Worm (Caenorhabditis elegans) whole organism, dauer: ENCODE results near the gene tps-2.
"Not testable (repeated sequence)": the region's sequence is repeated elsewhere in the genome, so short reads cannot be mapped to it uniquely, and the experiment has no call there.

Experiments used
- unc-62 ChIP-seq: sonication (generic microtip); optimal IDR thresholded peaks from 2 replicates; lab custom pipeline; 2017; ENCODE audit warnings: missing biosample characterization, missing genetic modification reagents, missing genetic modification characterization

tps-2 gene

ce11 chrII:14600852-14601313 lies at the start of gene tps-2:
Gene tps-2, plus strand, starts transcription at chrII:14600902.
- TF ChIP-seq unc-62 (GFP tag; lab: Kevin White, UChicago), result no peak

DNA sequence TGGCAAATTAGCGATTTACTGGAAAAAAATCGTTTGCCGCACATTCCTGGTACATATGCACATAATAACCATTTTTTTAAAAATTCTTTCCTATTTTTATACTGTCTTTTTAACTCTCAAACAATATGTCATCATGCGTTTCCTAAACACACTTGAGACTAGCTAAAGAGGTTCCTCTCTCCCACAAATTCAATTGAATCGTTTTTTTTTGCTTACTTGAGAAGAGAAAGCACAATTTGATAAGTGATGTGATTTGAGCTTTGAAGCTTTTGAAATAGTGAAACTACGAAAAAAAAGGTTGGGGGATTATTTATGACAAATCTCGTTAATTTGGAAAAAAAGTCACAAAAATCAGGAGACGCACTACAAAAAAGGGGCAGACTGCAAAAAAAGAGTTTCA lies 45.7 kb upstream of the tps-2 start:
- no peak for TF ChIP-seq unc-62 (GFP tag; lab: Kevin White, UChicago)

DNA sequence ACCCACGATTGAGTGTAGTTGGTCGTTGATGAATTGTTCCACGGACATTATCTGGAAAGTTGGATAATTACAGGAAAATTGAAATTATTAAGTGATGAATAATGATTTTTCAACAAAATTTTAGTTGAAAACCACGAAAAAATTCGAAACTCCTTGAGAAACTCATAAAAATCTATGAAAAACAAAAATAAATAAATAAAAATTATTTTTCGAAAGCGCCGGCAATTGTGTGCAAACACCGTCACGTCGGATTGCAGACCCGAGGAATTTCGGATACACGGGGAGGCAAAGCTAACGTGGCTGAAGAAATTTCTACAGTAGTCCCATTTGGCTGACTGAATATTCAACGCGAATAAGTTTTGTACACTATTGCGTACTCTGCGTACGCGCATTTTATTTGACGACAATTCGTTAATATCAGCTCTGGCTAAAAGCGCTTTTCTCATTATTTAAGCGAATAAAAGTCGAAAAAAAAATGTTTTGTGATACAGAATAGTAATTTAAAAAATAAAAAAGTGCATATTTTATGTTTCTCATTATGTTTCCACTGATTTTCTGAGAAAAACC lies 39.1 kb upstream of the tps-2 start, which contains the start of gene mog-4:
Gene mog-4, minus strand, starts transcription at position 51 of the 567 bp plus-strand sequence.
- not testable (repeated sequence) for TF ChIP-seq unc-62 (GFP tag; lab: Kevin White, UChicago)

ce11 chrII:14567811-14568210 lies 32.9 kb upstream of the tps-2 start:
- TF ChIP-seq unc-62 (GFP tag; lab: Kevin White, UChicago), result no peak

DNA sequence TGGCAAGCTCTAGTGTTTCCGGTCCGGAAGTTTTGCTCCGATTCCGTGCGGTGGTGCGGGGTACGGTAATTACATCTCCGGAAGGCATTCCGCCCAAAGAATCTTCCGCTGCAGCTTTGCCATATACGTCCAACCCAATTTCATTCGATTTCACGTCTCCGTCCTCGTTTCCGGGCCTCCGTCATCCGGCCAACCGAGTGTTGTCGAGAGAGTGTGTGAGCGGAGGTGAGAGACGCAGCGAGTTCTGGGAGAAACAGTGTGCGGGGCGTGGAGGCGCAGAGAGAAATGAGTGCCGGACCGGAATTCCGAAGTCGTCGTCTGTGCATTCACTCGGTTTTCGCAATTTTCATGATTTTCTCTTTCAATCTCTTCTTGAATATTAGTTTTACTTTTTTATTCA lies 31.4 kb upstream of the tps-2 start:
- no peak for TF ChIP-seq unc-62 (GFP tag; lab: Kevin White, UChicago)

ce11 chrII:14570541-14571160 lies 30.1 kb upstream of the tps-2 start:
- no peak for TF ChIP-seq unc-62 (GFP tag; lab: Kevin White, UChicago)

ce11 chrII:14573315-14573714 lies 27.4 kb upstream of the tps-2 start, which contains the start of gene madf-5:
Gene madf-5, plus strand, starts transcription at chrII:14573615.
- TF ChIP-seq unc-62 (GFP tag; lab: Kevin White, UChicago), result no peak

ce11 chrII:14574790-14575189 lies 25.9 kb upstream of the tps-2 start:
- no peak for TF ChIP-seq unc-62 (GFP tag; lab: Kevin White, UChicago)

ce11 chrII:14576429-14576828 lies 24.3 kb upstream of the tps-2 start, which contains the start of gene C01G12.13:
Gene C01G12.13, plus strand, starts transcription at chrII:14576729.
- TF ChIP-seq unc-62 (GFP tag; lab: Kevin White, UChicago), result no peak

DNA sequence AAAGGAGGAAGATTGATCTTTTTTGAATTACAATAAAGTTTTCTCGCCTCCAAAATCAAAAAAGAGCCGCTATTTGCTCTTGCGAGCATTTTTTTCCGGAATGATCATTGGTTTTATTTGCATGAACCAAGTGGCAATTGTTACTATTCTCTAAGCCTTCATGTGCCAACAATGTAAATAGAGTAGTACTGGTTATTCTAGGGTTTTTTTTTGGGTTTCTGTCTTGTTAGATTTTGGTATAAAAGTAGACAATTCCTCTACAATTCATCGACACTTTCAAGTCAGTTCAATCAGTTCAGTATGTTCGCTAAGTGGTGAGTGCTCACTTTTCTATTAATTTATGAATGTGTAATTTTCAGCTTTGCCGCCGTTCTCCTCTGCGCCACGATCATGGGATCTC lies 22.7 kb upstream of the tps-2 start, which contains the start of gene nspb-7:
Gene nspb-7, plus strand, starts transcription at position 301 of the 400 bp plus-strand sequence.
- no peak for TF ChIP-seq unc-62 (GFP tag; lab: Kevin White, UChicago)

DNA sequence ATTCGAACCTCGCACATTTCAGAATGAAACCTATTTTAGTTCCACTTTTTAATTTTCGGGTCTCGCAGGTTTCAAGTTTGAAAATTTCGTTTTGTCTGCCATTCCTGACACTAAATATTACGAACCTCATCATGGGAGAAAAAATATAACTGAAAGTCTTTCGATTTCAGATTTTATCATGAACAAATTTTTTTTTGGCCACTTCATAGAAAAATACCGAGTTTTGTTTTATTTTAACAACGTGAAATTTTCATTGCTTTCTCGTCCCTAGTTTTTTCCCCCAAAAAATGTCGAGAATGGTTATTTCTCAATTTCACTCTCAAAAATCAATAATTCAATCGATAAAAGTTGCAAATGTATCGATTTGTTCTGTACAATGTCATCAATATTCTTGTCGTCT lies 22.0 kb upstream of the tps-2 start, which contains the start of gene C01G12.9:
Gene C01G12.9, plus strand, starts transcription at position 301 of the 400 bp plus-strand sequence.
- TF ChIP-seq unc-62 (GFP tag; lab: Kevin White, UChicago), result no peak

DNA sequence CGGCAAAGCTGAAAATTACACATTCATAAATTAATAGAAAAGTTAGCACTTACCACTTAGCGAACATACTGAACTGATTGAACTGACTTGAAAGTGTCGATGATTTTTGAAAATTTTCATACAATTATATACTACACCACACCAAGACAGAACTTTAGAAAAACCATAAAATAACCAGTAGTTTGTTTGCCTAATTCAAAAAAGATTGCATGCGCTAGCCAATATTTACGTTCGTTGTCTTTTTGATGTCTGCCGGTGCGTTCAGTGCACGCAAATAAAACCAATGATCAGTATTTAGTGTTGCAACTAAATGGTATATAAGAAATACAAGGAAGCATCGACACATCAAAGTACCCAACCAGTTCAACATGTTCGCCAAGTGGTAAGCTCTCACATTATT lies 20.2 kb upstream of the tps-2 start, which contains the start of the genes nspb-8 and nspb-9:
Gene nspb-8, minus strand, starts transcription at position 101 of the 400 bp plus-strand sequence.
Gene nspb-9, plus strand, starts transcription at position 311 of the 400 bp plus-strand sequence.
- TF ChIP-seq unc-62 (GFP tag; lab: Kevin White, UChicago), result no peak

DNA sequence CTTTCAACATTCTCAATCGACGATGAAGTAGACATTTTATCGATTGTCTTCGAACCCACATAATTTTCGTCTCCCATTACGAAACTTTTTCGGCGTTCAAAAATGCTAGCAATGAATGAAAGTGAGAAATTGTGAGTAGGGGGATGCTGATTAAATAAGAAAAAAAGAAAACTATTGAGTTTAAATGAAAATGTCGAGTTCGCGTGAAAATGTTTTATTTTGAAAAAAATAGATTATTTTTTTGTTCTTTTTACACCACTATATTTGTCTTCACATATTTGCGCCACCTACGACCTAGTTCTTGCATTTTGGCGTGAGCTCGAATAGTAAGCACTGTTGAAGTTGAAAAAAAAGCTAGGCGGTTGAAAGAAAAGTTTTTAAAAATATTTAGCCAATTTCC lies 18.5 kb upstream of the tps-2 start, which contains the start of gene C01G12.3:
Gene C01G12.3, minus strand, starts transcription at position 101 of the 400 bp plus-strand sequence.
- TF ChIP-seq unc-62 (GFP tag; lab: Kevin White, UChicago), result no peak

DNA sequence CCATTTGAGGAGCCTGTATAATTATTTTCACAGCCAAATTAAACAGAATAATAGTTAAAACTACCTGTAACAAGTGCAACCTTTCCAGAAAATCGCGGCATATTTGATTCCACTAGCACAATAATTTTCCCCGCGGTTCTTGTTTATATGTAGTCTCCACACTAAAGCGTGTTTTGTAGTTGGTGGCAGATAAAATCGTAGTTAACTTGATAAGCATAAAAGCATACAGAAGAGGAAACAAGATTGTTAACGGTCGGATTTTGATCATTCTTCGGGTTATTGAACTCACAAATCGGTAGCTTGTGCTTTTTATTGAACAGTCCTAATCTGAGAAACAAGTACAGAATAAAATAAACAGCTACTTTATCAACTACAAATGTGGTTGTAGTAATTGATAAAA lies 13.3 kb upstream of the tps-2 start, which contains the start of gene C01G12.5:
Gene C01G12.5, minus strand, starts transcription at position 101 of the 400 bp plus-strand sequence.
- no peak for TF ChIP-seq unc-62 (GFP tag; lab: Kevin White, UChicago)

- TF ChIP-seq unc-62 (GFP tag; lab: Kevin White, UChicago), result no peak
Observed at ce11 chrII:14588162-14588561, 12.5 kb upstream of the tps-2 start, which contains the start of gene nspb-10. Gene nspb-10, minus strand, starts transcription at chrII:14588262.

ce11 chrII:14591699-14592098 lies 9.0 kb upstream of the tps-2 start, which contains the start of gene C01G12.7:
Gene C01G12.7, minus strand, starts transcription at chrII:14591893.
- no peak for TF ChIP-seq unc-62 (GFP tag; lab: Kevin White, UChicago)
